Fruit fly (Drosophila melanogaster): ENCODE data around the gene t-cup.

The t-cup gene

DNA sequence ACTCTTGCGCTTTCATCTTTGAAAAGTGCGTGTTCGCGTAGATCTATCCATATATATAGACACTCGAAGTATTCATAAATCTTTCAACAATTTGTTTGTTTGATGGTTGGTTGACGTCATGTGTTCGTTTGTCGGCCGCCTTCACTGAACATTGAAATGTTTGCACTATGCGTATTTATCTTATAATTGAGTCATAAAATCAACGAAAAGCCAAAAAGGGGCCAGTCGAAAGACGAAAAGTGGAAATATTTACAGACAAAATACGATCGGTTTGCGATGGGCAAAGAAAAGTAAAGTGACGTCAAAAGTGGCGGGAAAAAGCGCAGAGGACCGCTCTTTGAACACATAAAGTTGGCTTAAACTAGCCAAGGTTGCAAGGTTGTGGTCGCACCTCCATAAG is 9.8 kb downstream of the t-cup start (continued):
- TF ChIP-seq bowl (GFP tag; IDR thresholded peaks at IDR 0.05) (0 out of 2 replicates have a peak, but pooled peaks have one; percentile 13), ase (GFP tag; IDR thresholded peaks at IDR 0.05) (no peak), en (GFP tag; optimal IDR thresholded peaks at IDR 0.05) (no peak), HHEX (GFP tag; optimal IDR thresholded peaks at IDR 0.05) (peak; percentile 6), Xrp1 (GFP tag; IDR thresholded peaks at IDR 0.05) (no peak; the same call in 1 of the 2 replicates), Hsf (GFP tag; optimal IDR thresholded peaks at IDR 0.05) (no peak), CG3838 (GFP tag; optimal IDR thresholded peaks at IDR 0.05) (no peak), br (optimal IDR thresholded peaks at IDR 0.05) (no peak), CG9609 (GFP tag; optimal IDR thresholded peaks at IDR 0.05) (no peak), CG3281 (GFP tag; optimal IDR thresholded peaks at IDR 0.05) (peak; percentile 15), CG11398 (GFP tag; optimal IDR thresholded peaks at IDR 0.05) (no peak), Tbp (GFP tag; optimal IDR thresholded peaks at IDR 0.05) (no peak), Nf-YB (GFP tag; optimal IDR thresholded peaks at IDR 0.05) (peak; percentile 37), GATAe (GFP tag; conservative IDR thresholded peaks at IDR 0.05) (no peak), nom (GFP tag; optimal IDR thresholded peaks at IDR 0.05) (no peak), corto (GFP tag; optimal IDR thresholded peaks at IDR 0.05) (no peak), CG17328 (GFP tag; IDR thresholded peaks at IDR 0.05) (no peak), cwo (GFP tag; optimal IDR thresholded peaks at IDR 0.05) (no peak), E2f2 (GFP tag; IDR thresholded peaks at IDR 0.05) (peak; percentile 10; the same call in 1 of the 2 replicates), CG10565 (GFP tag; optimal IDR thresholded peaks at IDR 0.05) (no peak), Trl (optimal IDR thresholded peaks at IDR 0.05) (no peak), Trl (GFP tag; optimal IDR thresholded peaks at IDR 0.05) (no peak), CG15696 (tag; optimal IDR thresholded peaks at IDR 0.05) (peak; percentile 78), lab (GFP tag; optimal IDR thresholded peaks at IDR 0.05) (peak; percentile 6), maf-S (GFP tag; optimal IDR thresholded peaks at IDR 0.05) (no peak), luna (GFP tag; optimal IDR thresholded peaks at IDR 0.05) (no peak), CG9215 (GFP tag; IDR thresholded peaks at IDR 0.05) (no peak), CG30403 (GFP tag; optimal IDR thresholded peaks at IDR 0.05) (no peak), CG12104 (GFP tag; optimal IDR thresholded peaks at IDR 0.05) (no peak), her (GFP tag; optimal IDR thresholded peaks at IDR 0.05) (peak; percentile 3), Lhr (GFP tag; optimal IDR thresholded peaks at IDR 0.05) (peak; percentile 45), CG10543 (GFP tag; optimal IDR thresholded peaks at IDR 0.05) (no peak), CG11456 (GFP tag; IDR thresholded peaks at IDR 0.05) (no peak), cato (GFP tag; optimal IDR thresholded peaks at IDR 0.05; ENCODE audit: borderline replicate concordance) (no peak), CG14050 (GFP tag; IDR thresholded peaks at IDR 0.05) (no peak), jigr1 (GFP tag; IDR thresholded peaks at IDR 0.05) (no peak), eyg (GFP tag; optimal IDR thresholded peaks at IDR 0.05) (no peak), CG14710 (tag; optimal IDR thresholded peaks at IDR 0.05) (peak; percentile 51), CG13123 (GFP tag; optimal IDR thresholded peaks at IDR 0.05) (no peak), zf30C (GFP tag; optimal IDR thresholded peaks at IDR 0.05) (no peak), NK7.1 (GFP tag; optimal IDR thresholded peaks at IDR 0.05) (no peak), H2.0 (GFP tag; IDR thresholded peaks at IDR 0.05) (no peak), kay (GFP tag; optimal IDR thresholded peaks at IDR 0.05) (peak; percentile 9), CG18619 (GFP tag; optimal IDR thresholded peaks at IDR 0.05) (peak; percentile 26), aop (GFP tag; IDR thresholded peaks at IDR 0.05) (no peak), HLH4C (GFP tag; IDR thresholded peaks at IDR 0.05; ENCODE audit: partially characterized antibody) (no peak), Awh (GFP tag; IDR thresholded peaks at IDR 0.05) (peak; percentile 16; the same call in 1 of the 2 replicates), gfzf (GFP tag; optimal IDR thresholded peaks at IDR 0.05) (no peak), CG6654 (GFP tag; optimal IDR thresholded peaks at IDR 0.05) (no peak), pho (GFP tag; optimal IDR thresholded peaks at IDR 0.05) (no peak), Abd-B (GFP tag; optimal IDR thresholded peaks at IDR 0.05) (no peak), rib (GFP tag; IDR thresholded peaks at IDR 0.05) (no peak), row (GFP tag; IDR thresholded peaks at IDR 0.05) (no peak)
